Worm (Caenorhabditis elegans) whole organism, L4 larva: ENCODE results near the gene K08D8.1.

Experiments used
- D1046.2 ChIP-seq: fragments of 200-800 bp; sonication (Bioruptor generic); IDR thresholded peaks from 2 replicates; pipeline ENCODE4 v1.3.6; 2022; ENCODE audit warnings: missing genetic modification characterization, missing compliant biosample characterization
- F10B5.3 ChIP-seq: sonication (generic microtip); optimal IDR thresholded peaks from 2 replicates; lab custom pipeline; 2016; ENCODE audit warnings: mild to moderate bottlenecking, missing genetic modification characterization, missing compliant biosample characterization
- F26F4.8 ChIP-seq: fragments of 200-800 bp; sonication (Bioruptor generic); conservative IDR thresholded peaks from 2 replicates; pipeline ENCODE4 v1.3.6; 2022; ENCODE audit warnings: missing genetic modification characterization, missing compliant biosample characterization
- F37D6.2 ChIP-seq: sonication (generic microtip); optimal IDR thresholded peaks from 2 replicates; lab custom pipeline; 2016; ENCODE audit warnings: mild to moderate bottlenecking, missing genetic modification characterization, missing compliant biosample characterization
- R02D3.7 ChIP-seq: fragments of 150-350 bp; sonication (generic microtip); optimal IDR thresholded peaks from 3 replicates; lab custom pipeline; 2014; ENCODE audit warnings: missing biosample characterization, missing genetic modification characterization
- T20F7.1 ChIP-seq: fragments of 200-800 bp; sonication (Bioruptor generic); optimal IDR thresholded peaks from 2 replicates; lab custom pipeline; 2018; ENCODE audit warnings: mild to moderate bottlenecking, missing genetic modification characterization, missing compliant biosample characterization
- Y105C5A.15 ChIP-seq: fragments of 200-800 bp; sonication (Bioruptor generic); IDR thresholded peaks from 2 replicates; pipeline ENCODE4 v1.3.6; 2022; ENCODE audit warnings: missing genetic modification characterization, missing compliant biosample characterization
- Y48G9A.11 ChIP-seq: fragments of 200-800 bp; sonication (Bioruptor generic); IDR thresholded peaks from 2 replicates; pipeline ENCODE4 v1.3.6; 2022; ENCODE audit warnings: missing genetic modification reagents, missing genetic modification characterization, missing compliant biosample characterization
- Y75B8A.6 ChIP-seq: fragments of 200-800 bp; sonication (Bioruptor generic); IDR thresholded peaks from 2 replicates; pipeline ENCODE4 v1.3.6; 2022; ENCODE audit warnings: missing genetic modification reagents, missing genetic modification characterization, missing compliant biosample characterization
- ZK546.5 ChIP-seq, 2 experiments: sonication (generic microtip); optimal IDR thresholded peaks; 2 replicates each; lab custom pipeline; 2017; ENCODE audit warnings: missing biosample characterization in 2 of 2, missing genetic modification characterization in 2 of 2
- ama-1 ChIP-seq: fragments of 150-350 bp; optimal IDR thresholded peaks from 2 replicates; lab custom pipeline; 2014; ENCODE audit warnings: inconsistent platforms, mixed read lengths
- ceh-62 ChIP-seq: sonication (generic microtip); optimal IDR thresholded peaks from 2 replicates; lab custom pipeline; 2017; ENCODE audit warnings: missing biosample characterization, missing genetic modification characterization
- cey-2 ChIP-seq: sonication (generic microtip); optimal IDR thresholded peaks from 3 replicates; lab custom pipeline; 2017; ENCODE audit warnings: missing genetic modification characterization, mild to moderate bottlenecking, missing compliant biosample characterization, antibody characterized with exemption, borderline replicate concordance; ENCODE audit not compliant: insufficient read depth
- daf-12 ChIP-seq: fragments of 150-350 bp; optimal IDR thresholded peaks from 2 replicates; lab custom pipeline; 2014; ENCODE audit warnings: missing biosample characterization, missing genetic modification reagents, missing genetic modification characterization
- daf-16 ChIP-seq, 3 experiments: sonication (generic microtip); optimal IDR thresholded peaks; 2 replicates each; lab custom pipeline; 2016 to 2017; ENCODE audit warnings: missing genetic modification characterization in 3 of 3, missing genetic modification reagents in 3 of 3, mild to moderate bottlenecking in 2 of 3, missing compliant biosample characterization in 2 of 3, missing biosample characterization in 1 of 3, moderate library complexity in 1 of 3
- dmd-6 ChIP-seq: fragments of 200-800 bp; sonication (Bioruptor generic); IDR thresholded peaks from 2 replicates; pipeline ENCODE4 v1.3.6; 2022; ENCODE audit warnings: missing genetic modification reagents, missing genetic modification characterization, missing compliant biosample characterization
- dmd-8 ChIP-seq: fragments of 200-800 bp; sonication (Bioruptor generic); IDR thresholded peaks from 2 replicates; pipeline ENCODE4 v1.3.6; 2022; ENCODE audit warnings: missing genetic modification characterization, missing compliant biosample characterization
- dmd-9 ChIP-seq: fragments of 200-800 bp; sonication (Bioruptor generic); IDR thresholded peaks from 2 replicates; pipeline ENCODE4 v1.3.6; 2022; ENCODE audit warnings: missing genetic modification reagents, missing genetic modification characterization, missing compliant biosample characterization
- duxl-1 ChIP-seq: sonication (generic microtip); optimal IDR thresholded peaks from 2 replicates; lab custom pipeline; 2016; ENCODE audit warnings: mild to moderate bottlenecking, missing genetic modification characterization, moderate library complexity, missing compliant biosample characterization; ENCODE audit not compliant: poor library complexity
- dve-1 ChIP-seq: sonication (generic microtip); optimal IDR thresholded peaks from 2 replicates; lab custom pipeline; 2017; ENCODE audit warnings: antibody characterized with exemption, mild to moderate bottlenecking, missing genetic modification characterization, missing compliant biosample characterization; ENCODE audit not compliant: insufficient read depth
- hif-1 ChIP-seq, 2 experiments: sonication (generic microtip); optimal IDR thresholded peaks; 2 replicates each; lab custom pipeline; 2016 to 2017; ENCODE audit warnings: missing compliant biosample characterization in 2 of 2, missing genetic modification characterization in 2 of 2, missing genetic modification reagents in 2 of 2, missing genotype in 2 of 2, mild to moderate bottlenecking in 1 of 2
- hlh-11 ChIP-seq: fragments of 200-800 bp; sonication (Bioruptor generic); optimal IDR thresholded peaks from 2 replicates; lab custom pipeline; 2018; ENCODE audit warnings: mild to moderate bottlenecking, missing genetic modification characterization, missing compliant biosample characterization
- hmg-1.1 ChIP-seq: fragments of 200-800 bp; sonication (Bioruptor generic); IDR thresholded peaks from 2 replicates; pipeline ENCODE4 v1.3.6; 2022; ENCODE audit warnings: missing genetic modification reagents, missing genetic modification characterization, missing compliant biosample characterization
- jun-1 ChIP-seq: fragments of 150-350 bp; optimal IDR thresholded peaks from 2 replicates; lab custom pipeline; 2014; ENCODE audit warnings: missing biosample characterization, missing genetic modification reagents, missing genetic modification characterization
- lin-29 ChIP-seq: fragments of 200-800 bp; sonication (Bioruptor generic); IDR thresholded peaks from 2 replicates; pipeline ENCODE4 v1.3.6; 2022; ENCODE audit warnings: missing genetic modification reagents, missing genetic modification characterization, missing compliant biosample characterization
- lin-38 ChIP-seq: fragments of 200-800 bp; sonication (Bioruptor generic); IDR thresholded peaks from 2 replicates; pipeline ENCODE4 v1.3.6; 2022; ENCODE audit warnings: missing genetic modification reagents, missing genetic modification characterization, missing compliant biosample characterization
- lir-3 ChIP-seq: sonication (generic microtip); optimal IDR thresholded peaks from 2 replicates; lab custom pipeline; 2016; ENCODE audit warnings: mild to moderate bottlenecking, missing genetic modification characterization, missing compliant biosample characterization
- madf-9 ChIP-seq: fragments of 200-800 bp; sonication (Bioruptor generic); conservative IDR thresholded peaks from 2 replicates; pipeline ENCODE4 v1.3.6; 2022; ENCODE audit warnings: missing genetic modification reagents, missing genetic modification characterization, missing compliant biosample characterization
- mes-2 ChIP-seq: sonication (generic microtip); optimal IDR thresholded peaks from 2 replicates; lab custom pipeline; 2016; ENCODE audit warnings: missing genotype, mild to moderate bottlenecking, missing genetic modification characterization, missing compliant biosample characterization; ENCODE audit not compliant: poor library complexity, severe bottlenecking
- mxl-2 ChIP-seq: fragments of 200-800 bp; sonication (Bioruptor generic); conservative IDR thresholded peaks from 2 replicates; pipeline ENCODE4 v1.3.6; 2022; ENCODE audit warnings: missing genetic modification reagents, missing genetic modification characterization, missing compliant biosample characterization
- nhr-10 ChIP-seq: fragments of 150-350 bp; optimal IDR thresholded peaks from 2 replicates; lab custom pipeline; 2014; ENCODE audit warnings: missing biosample characterization, missing genetic modification characterization
- nhr-237 ChIP-seq: sonication (generic microtip); optimal IDR thresholded peaks from 2 replicates; lab custom pipeline; 2017; ENCODE audit warnings: missing biosample characterization, missing genetic modification characterization
- nhr-25 ChIP-seq: sonication (generic microtip); optimal IDR thresholded peaks from 2 replicates; lab custom pipeline; 2017; ENCODE audit warnings: missing genetic modification characterization, mild to moderate bottlenecking, missing compliant biosample characterization, antibody characterized with exemption, moderate library complexity, borderline replicate concordance; ENCODE audit not compliant: insufficient read depth
- nhr-28 ChIP-seq: fragments of 150-350 bp; optimal IDR thresholded peaks from 2 replicates; lab custom pipeline; 2014; ENCODE audit warnings: missing biosample characterization, missing genetic modification characterization
- nhr-77 ChIP-seq: fragments of 150-350 bp; optimal IDR thresholded peaks from 2 replicates; lab custom pipeline; 2014; ENCODE audit warnings: missing biosample characterization, missing genetic modification characterization
- php-3 ChIP-seq: fragments of 200-800 bp; sonication (Bioruptor generic); IDR thresholded peaks from 2 replicates; pipeline ENCODE4 v1.3.6; 2022; ENCODE audit warnings: missing genetic modification reagents, missing genetic modification characterization, missing compliant biosample characterization
- pqm-1 ChIP-seq: sonication (generic microtip); optimal IDR thresholded peaks from 2 replicates; lab custom pipeline; 2017; ENCODE audit warnings: missing biosample characterization, missing genetic modification characterization
- rbr-2 ChIP-seq: sonication (generic microtip); optimal IDR thresholded peaks from 2 replicates; lab custom pipeline; 2016; ENCODE audit warnings: missing genotype, missing genetic modification characterization, missing compliant biosample characterization
- sdz-12 ChIP-seq: fragments of 200-800 bp; sonication (Bioruptor generic); optimal IDR thresholded peaks from 2 replicates; lab custom pipeline; 2018; ENCODE audit warnings: mild to moderate bottlenecking, missing genetic modification characterization, missing compliant biosample characterization
- set-16 ChIP-seq: fragments of 200-800 bp; sonication (Bioruptor generic); IDR thresholded peaks from 2 replicates; pipeline ENCODE4 v1.3.6; 2022; ENCODE audit warnings: missing genetic modification reagents, missing genetic modification characterization, missing compliant biosample characterization
- snpc-4 ChIP-seq: fragments of 150-350 bp; optimal IDR thresholded peaks from 2 replicates; lab custom pipeline; 2014; ENCODE audit warnings: missing biosample characterization, missing genetic modification characterization
- tra-1 ChIP-seq: fragments of 200-800 bp; sonication (Bioruptor generic); IDR thresholded peaks from 2 replicates; pipeline ENCODE4 v1.3.6; 2022; ENCODE audit warnings: missing genetic modification reagents, missing genetic modification characterization, missing compliant biosample characterization
- unc-39 ChIP-seq: sonication (generic microtip); optimal IDR thresholded peaks from 2 replicates; lab custom pipeline; 2017; ENCODE audit warnings: missing biosample characterization, missing genetic modification characterization
- vab-7 ChIP-seq: fragments of 200-800 bp; sonication (Bioruptor generic); IDR thresholded peaks from 2 replicates; pipeline ENCODE4 v1.3.6; 2022; ENCODE audit warnings: missing genetic modification reagents, missing genetic modification characterization, missing compliant biosample characterization
- zag-1 ChIP-seq: fragments of 150-350 bp; optimal IDR thresholded peaks from 2 replicates; lab custom pipeline; 2014; ENCODE audit warnings: missing biosample characterization, missing genetic modification characterization
- zfp-3 ChIP-seq: fragments of 200-800 bp; sonication (Bioruptor generic); conservative IDR thresholded peaks from 2 replicates; pipeline ENCODE4 v1.3.6; 2022; ENCODE audit warnings: missing genetic modification reagents, missing genetic modification characterization, missing compliant biosample characterization
- ztf-11 ChIP-seq: fragments of 150-350 bp; optimal IDR thresholded peaks from 2 replicates; lab custom pipeline; 2014; ENCODE audit warnings: missing biosample characterization, missing genetic modification characterization

The K08D8.1 gene

DNA sequence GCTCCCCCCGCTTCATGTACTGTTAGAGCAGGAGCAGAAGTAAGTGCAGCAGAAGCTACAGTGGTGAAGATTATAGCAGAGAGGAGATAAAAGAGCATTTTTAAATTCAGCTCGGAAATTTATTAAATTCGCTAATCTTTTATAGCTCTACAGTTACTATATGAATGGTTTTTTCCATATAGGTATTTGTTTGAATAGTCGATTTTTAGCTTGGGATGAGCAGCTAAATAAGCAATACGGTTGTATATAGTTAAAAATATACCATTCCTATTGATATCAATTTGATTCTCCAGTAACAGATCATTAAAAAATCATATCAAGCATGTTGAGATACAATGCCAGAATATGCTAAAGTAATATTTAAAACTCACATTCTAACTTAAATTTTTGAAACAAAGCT lies 34.3 kb downstream of the K08D8.1 start, which contains the start of gene srlf-5:
Gene srlf-5 (minus strand): TSS at position 101 of the 400 bp plus-strand sequence.
- TF ChIP-seq hmg-1.1 (GFP tag; lab: Robert Waterston, UW): no peak
- no peak for TF ChIP-seq set-16 (GFP tag; lab: Robert Waterston, UW)
- no peak for TF ChIP-seq tra-1 (GFP tag; lab: Robert Waterston, UW)
- TF ChIP-seq unc-39 (tag; lab: Kevin White, UChicago): no peak
- no peak for TF ChIP-seq nhr-237
- TF ChIP-seq ztf-11: no peak
- TF ChIP-seq daf-12 (tag; lab: Kevin White, UChicago): no peak

DNA sequence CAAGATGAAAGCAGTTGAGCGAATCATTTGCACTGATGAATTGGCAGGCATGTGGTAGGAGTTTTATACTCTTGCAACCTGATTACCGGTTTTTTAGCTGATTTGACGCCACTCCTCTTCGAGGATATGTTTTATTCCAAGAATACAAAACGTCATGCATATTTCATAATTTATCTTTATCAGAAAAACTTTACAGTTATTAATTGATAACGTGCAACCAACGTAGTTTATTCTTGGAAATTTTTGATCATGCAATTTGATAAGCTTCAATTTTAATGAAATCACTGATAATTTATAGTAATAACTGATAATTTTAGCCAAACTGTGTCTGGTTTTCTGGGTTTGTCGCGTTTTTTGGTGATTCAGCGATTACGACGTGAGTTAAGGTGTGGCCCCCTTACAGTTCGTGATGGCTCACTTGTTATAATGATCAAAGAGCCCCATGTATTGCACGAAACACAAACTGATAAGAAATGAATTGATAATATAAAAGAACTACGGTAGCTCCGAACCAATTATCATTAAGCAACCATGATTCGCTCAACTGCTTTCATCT lies 44.0 kb downstream of the K08D8.1 start, which contains the start of the genes cld-1 and dod-21:
Gene cld-1 (minus strand): TSS at position 51 of the 556 bp plus-strand sequence.
Gene dod-21 (plus strand): TSS at position 518 of the 556 bp plus-strand sequence.
- no peak for TF ChIP-seq snpc-4 (tag; lab: Kevin White, UChicago)
- TF ChIP-seq nhr-10 (tag; lab: Kevin White, UChicago): no peak
- no peak for TF ChIP-seq D1046.2 (GFP tag; lab: Robert Waterston, UW)
- no peak for TF ChIP-seq lin-29
- TF ChIP-seq vab-7 (GFP tag; lab: Robert Waterston, UW): no peak
- no peak for TF ChIP-seq duxl-1
- TF ChIP-seq jun-1 (tag; lab: Kevin White, UChicago): no peak
- TF ChIP-seq ztf-11: no peak
- no peak for TF ChIP-seq Y48G9A.11 (GFP tag; lab: Robert Waterston, UW)
- no peak for TF ChIP-seq mes-2 (tag; lab: Kevin White, UChicago)
- no peak for TF ChIP-seq R02D3.7 (tag; lab: Kevin White, UChicago)
- TF ChIP-seq ceh-62 (tag; lab: Kevin White, UChicago): no peak
- TF ChIP-seq dmd-9 (GFP tag; lab: Robert Waterston, UW): no peak
- TF ChIP-seq ama-1 (lab: Kevin White, UChicago): no peak
- no peak for TF ChIP-seq F10B5.3 (tag; lab: Kevin White, UChicago)
- no peak for TF ChIP-seq unc-39 (tag; lab: Kevin White, UChicago)
- TF ChIP-seq pqm-1 (tag; lab: Kevin White, UChicago): peak; percentile 31
- peak; percentile 48; the same call in 1 of the 2 replicates for TF ChIP-seq php-3 (GFP tag; lab: Robert Waterston, UW)
- TF ChIP-seq F37D6.2 (tag; lab: Kevin White, UChicago): no peak
- TF ChIP-seq madf-9: no peak
- TF ChIP-seq zfp-3 (GFP tag; lab: Robert Waterston, UW): no peak
- no peak for TF ChIP-seq dmd-8 (GFP tag; lab: Robert Waterston, UW)
- no peak for TF ChIP-seq rbr-2 (tag; lab: Kevin White, UChicago)
- TF ChIP-seq nhr-237: no peak
- TF ChIP-seq daf-16 (GFP tag; optimal IDR thresholded peaks at IDR 0.05; lab: Kevin White, UChicago): no peak
- TF ChIP-seq daf-16 (tag; optimal IDR thresholded peaks at IDR 0.05; lab: Kevin White, UChicago): peak; percentile 47
- TF ChIP-seq T20F7.1: no peak
- peak; percentile 63 for TF ChIP-seq dve-1 (tag; lab: Kevin White, UChicago)
- TF ChIP-seq Y105C5A.15 (GFP tag; lab: Robert Waterston, UW): no peak
- TF ChIP-seq nhr-25 (tag; lab: Kevin White, UChicago): no peak
- TF ChIP-seq Y75B8A.6 (GFP tag; lab: Robert Waterston, UW): no peak
- peak; percentile 47 for TF ChIP-seq nhr-28 (tag; lab: Kevin White, UChicago)
- TF ChIP-seq mxl-2: no peak
- TF ChIP-seq nhr-77 (tag; lab: Kevin White, UChicago): peak; percentile 11
- no peak for TF ChIP-seq ZK546.5 (tag; optimal IDR thresholded peaks at IDR 0.05; lab: Kevin White, UChicago)
- peak; percentile 83 for TF ChIP-seq hlh-11 (tag; lab: Kevin White, UChicago)
- TF ChIP-seq hif-1 (tag; optimal IDR thresholded peaks at IDR 0.05; lab: Kevin White, UChicago): no peak
- no peak for TF ChIP-seq lin-38 (GFP tag; lab: Robert Waterston, UW)
- TF ChIP-seq zag-1 (tag; lab: Kevin White, UChicago): no peak
- no peak for TF ChIP-seq hmg-1.1 (GFP tag; lab: Robert Waterston, UW)
- no peak for TF ChIP-seq sdz-12 (GFP tag; lab: Kevin White, UChicago)
- no peak for TF ChIP-seq cey-2 (tag; lab: Kevin White, UChicago)
- no peak for TF ChIP-seq lir-3 (tag; lab: Kevin White, UChicago)
- TF ChIP-seq F26F4.8 (GFP tag; lab: Robert Waterston, UW): no peak
- TF ChIP-seq dmd-6 (GFP tag; lab: Robert Waterston, UW): peak; percentile 64
